Fruit fly (Drosophila melanogaster): Measurements from ENCODE around the gene CG10654.
A peak's percentile ranks its signal among the peaks of the same experiment; 100 is the strongest.

Gene CG10654

dm6 chr3L:12495312-12495725, 12.3 kb downstream of the CG10654 start (continued):
- TF ChIP-seq odd (GFP tag; optimal IDR thresholded peaks at IDR 0.05) (peak; percentile 34), CG2678 (tag; optimal IDR thresholded peaks at IDR 0.05) (peak; percentile 72), gfzf (GFP tag; optimal IDR thresholded peaks at IDR 0.05) (no peak), CG6272 (GFP tag; IDR thresholded peaks at IDR 0.05) (no peak), CG1647 (GFP tag; optimal IDR thresholded peaks at IDR 0.05) (no peak), ro (GFP tag; IDR thresholded peaks at IDR 0.05) (no peak), gsb-n (tag; optimal IDR thresholded peaks at IDR 0.05) (no peak), CG31224 (GFP tag; IDR thresholded peaks at IDR 0.05) (no peak), fu2 (GFP tag; optimal IDR thresholded peaks at IDR 0.05) (no peak), D (optimal IDR thresholded peaks at IDR 0.05) (no peak), D (GFP tag; optimal IDR thresholded peaks at IDR 0.05) (peak; percentile 40), CG11723 (GFP tag; optimal IDR thresholded peaks at IDR 0.05) (peak; percentile 38), Sry-δ (GFP tag; optimal IDR thresholded peaks at IDR 0.05) (no peak), E2f1 (GFP tag; IDR thresholded peaks at IDR 0.05) (no peak), Eip74EF (GFP tag; optimal IDR thresholded peaks at IDR 0.05) (peak in 1 of 2 experiments; percentile 5), CG17568 (GFP tag; optimal IDR thresholded peaks at IDR 0.05) (no peak), vfl (GFP tag; optimal IDR thresholded peaks at IDR 0.05) (no peak), CG2129 (GFP tag; IDR thresholded peaks at IDR 0.05; ENCODE audit: partially characterized antibody) (no peak), bbx (GFP tag; IDR thresholded peaks at IDR 0.05; ENCODE audit: partially characterized antibody) (no peak), CG7271 (tag; optimal IDR thresholded peaks at IDR 0.05) (no peak), CG5245 (GFP tag; optimal IDR thresholded peaks at IDR 0.05) (no peak), phol (tag; optimal IDR thresholded peaks at IDR 0.05) (peak; percentile 48), TFAM (GFP tag; optimal IDR thresholded peaks at IDR 0.05) (no peak), CTCF (GFP tag; optimal IDR thresholded peaks at IDR 0.05) (no peak), ranshi (GFP tag; IDR thresholded peaks at IDR 0.05) (no peak), CG17829 (tag; optimal IDR thresholded peaks at IDR 0.05) (peak; percentile 46), Lpt (GFP tag; optimal IDR thresholded peaks at IDR 0.05) (no peak), dpn (GFP tag; optimal IDR thresholded peaks at IDR 0.05) (peak in 1 of 2 experiments; percentile 3), CG30431 (GFP tag; optimal IDR thresholded peaks at IDR 0.05) (peak; percentile 25), salm (tag; optimal IDR thresholded peaks at IDR 0.05) (no peak), PHDP (tag; optimal IDR thresholded peaks at IDR 0.05) (peak; percentile 46), onecut (GFP tag; IDR thresholded peaks at IDR 0.05) (peak; percentile 39), CG1529 (GFP tag; optimal IDR thresholded peaks at IDR 0.05) (peak; percentile 24), lilli (GFP tag; optimal IDR thresholded peaks at IDR 0.05) (peak; percentile 53), Chrac-16 (GFP tag; optimal IDR thresholded peaks at IDR 0.05) (no peak), sisA (GFP tag; IDR thresholded peaks at IDR 0.05) (no peak), exex (tag; optimal IDR thresholded peaks at IDR 0.05) (no peak), Abd-B (GFP tag; optimal IDR thresholded peaks at IDR 0.05) (no peak), CG15011 (GFP tag; optimal IDR thresholded peaks at IDR 0.05) (peak; percentile 4), Sox100B (GFP tag; optimal IDR thresholded peaks at IDR 0.05) (peak; percentile 51), CG11560 (tag; IDR thresholded peaks at IDR 0.05) (0 out of 3 replicates have a peak, but pooled peaks have one; percentile 30), Fer3 (tag; optimal IDR thresholded peaks at IDR 0.05) (no peak), Atf-2 (GFP tag; optimal IDR thresholded peaks at IDR 0.05) (peak; percentile 1), trh (GFP tag; optimal IDR thresholded peaks at IDR 0.05) (no peak), emc (GFP tag; optimal IDR thresholded peaks at IDR 0.05) (no peak), CG4854 (GFP tag; optimal IDR thresholded peaks at IDR 0.05) (no peak), CG18619 (GFP tag; optimal IDR thresholded peaks at IDR 0.05) (peak; percentile 16), CG11695 (GFP tag; IDR thresholded peaks at IDR 0.05) (0 out of 3 replicates have a peak, but pooled peaks have one; percentile 27), cg (GFP tag; optimal IDR thresholded peaks at IDR 0.05) (no peak), Rx (GFP tag; IDR thresholded peaks at IDR 0.05) (no peak), CG4404 (GFP tag; IDR thresholded peaks at IDR 0.05) (no peak), Xrp1 (GFP tag; IDR thresholded peaks at IDR 0.05) (0 out of 2 replicates have a peak, but pooled peaks have one; percentile 26)
